Worm (Caenorhabditis elegans) whole organism, L1 larva: ENCODE data around the gene cky-1.

Experiments
- C16A3.4 ChIP-seq: fragments of 150-350 bp; optimal IDR thresholded peaks from 2 replicates; lab custom pipeline; 2014; ENCODE audit warnings: missing biosample characterization, missing genetic modification characterization
- C34B4.2 ChIP-seq: sonication (generic microtip); optimal IDR thresholded peaks from 2 replicates; lab custom pipeline; 2017; ENCODE audit warnings: mild to moderate bottlenecking, missing genetic modification characterization, missing compliant biosample characterization
- F16B12.6 ChIP-seq: fragments of 150-350 bp; optimal IDR thresholded peaks from 2 replicates; lab custom pipeline; 2014; ENCODE audit warnings: missing biosample characterization, missing genetic modification characterization
- aha-1 ChIP-seq: fragments of 150-350 bp; optimal IDR thresholded peaks from 2 replicates; lab custom pipeline; 2014; ENCODE audit warnings: missing biosample characterization, missing genetic modification characterization
- aly-2 ChIP-seq: fragments of 150-350 bp; optimal IDR thresholded peaks from 2 replicates; lab custom pipeline; 2014; ENCODE audit warnings: missing biosample characterization, missing genetic modification characterization
- ama-1 ChIP-seq: fragments of 150-350 bp; optimal IDR thresholded peaks from 2 replicates; lab custom pipeline; 2014
- ceh-8 ChIP-seq: fragments of 200-800 bp; sonication (Bioruptor generic); optimal IDR thresholded peaks from 2 replicates; lab custom pipeline; 2018; ENCODE audit warnings: mild to moderate bottlenecking, missing genetic modification characterization, moderate library complexity, missing compliant biosample characterization
- ces-1 ChIP-seq: fragments of 150-350 bp; optimal IDR thresholded peaks from 2 replicates; lab custom pipeline; 2014; ENCODE audit warnings: missing biosample characterization, missing genetic modification reagents, missing genetic modification characterization
- dsc-1 ChIP-seq: sonication (generic microtip); optimal IDR thresholded peaks from 2 replicates; lab custom pipeline; 2016; ENCODE audit warnings: mild to moderate bottlenecking, missing genetic modification characterization, missing compliant biosample characterization
- efl-1 ChIP-seq, 4 experiments: fragments of 150-350 bp; optimal IDR thresholded peaks in 3 of 4; peaks in 1 of 4; 1 replicate in 1 of 4; 2 replicates in 3 of 4; lab custom pipeline; 2014; ENCODE audit warnings: missing biosample characterization in 2 of 4, missing genetic modification characterization in 2 of 4, missing genetic modification reagents in 2 of 4
- efl-3 ChIP-seq: fragments of 200-800 bp; sonication (Bioruptor generic); optimal IDR thresholded peaks from 2 replicates; lab custom pipeline; 2018; ENCODE audit warnings: mild to moderate bottlenecking, missing genetic modification characterization, missing compliant biosample characterization
- egl-13 ChIP-seq: sonication (generic microtip); optimal IDR thresholded peaks from 2 replicates; lab custom pipeline; 2016; ENCODE audit warnings: missing genotype, missing genetic modification reagents, missing genetic modification characterization, missing compliant biosample characterization
- egl-27 ChIP-seq, 2 experiments: fragments of 150-350 bp in 1 of 2; sonication (generic microtip); optimal IDR thresholded peaks; 3 replicates each; lab custom pipeline; 2017 to 2018; ENCODE audit warnings: missing biosample characterization in 2 of 2, missing genetic modification characterization in 2 of 2, missing genetic modification reagents in 2 of 2
- elt-2 ChIP-seq: sonication (generic microtip); optimal IDR thresholded peaks from 2 replicates; lab custom pipeline; 2016; ENCODE audit warnings: missing genetic modification characterization, mild to moderate bottlenecking, inconsistent platforms, missing compliant biosample characterization, missing genetic modification reagents
- elt-3 ChIP-seq, 6 experiments: fragments of 150-350 bp in 1 of 6; sonication (generic microtip); optimal IDR thresholded peaks; 2 replicates each; lab custom pipeline; 2017 to 2018; ENCODE audit warnings: missing biosample characterization in 6 of 6, missing genetic modification characterization in 6 of 6, inconsistent platforms in 1 of 6
- fkh-8 ChIP-seq: sonication (generic microtip); optimal IDR thresholded peaks from 2 replicates; lab custom pipeline; 2016; ENCODE audit warnings: mild to moderate bottlenecking, missing genetic modification characterization, missing compliant biosample characterization
- grh-1 ChIP-seq: fragments of 200-800 bp; sonication (Bioruptor generic); IDR thresholded peaks from 2 replicates; pipeline ENCODE4 v1.3.6; 2022; ENCODE audit warnings: missing genetic modification reagents, missing genetic modification characterization, missing compliant biosample characterization
- hlh-17 ChIP-seq: fragments of 200-800 bp; sonication (Bioruptor generic); optimal IDR thresholded peaks from 2 replicates; lab custom pipeline; 2018; ENCODE audit warnings: missing genetic modification characterization, mild to moderate bottlenecking, missing compliant biosample characterization, moderate library complexity, borderline replicate concordance
- hlh-4 ChIP-seq: sonication (generic microtip); optimal IDR thresholded peaks from 2 replicates; lab custom pipeline; 2016; ENCODE audit warnings: mild to moderate bottlenecking, missing genetic modification characterization, missing compliant biosample characterization
- lin-35 ChIP-seq, 2 experiments: fragments of 150-350 bp; optimal IDR thresholded peaks; 2 replicates each; lab custom pipeline; 2014; ENCODE audit warnings: missing biosample characterization in 2 of 2, missing genetic modification characterization in 2 of 2, missing genetic modification reagents in 2 of 2
- lir-3 ChIP-seq: sonication (generic microtip); optimal IDR thresholded peaks from 2 replicates; lab custom pipeline; 2016; ENCODE audit warnings: mild to moderate bottlenecking, missing genetic modification characterization, moderate library complexity, missing compliant biosample characterization; ENCODE audit not compliant: poor library complexity
- lsy-2 ChIP-seq, 2 experiments: fragments of 150-350 bp; optimal IDR thresholded peaks; 2 replicates each; lab custom pipeline; 2014; ENCODE audit warnings: missing biosample characterization in 2 of 2, missing genetic modification characterization in 2 of 2
- mdl-1 ChIP-seq, 2 experiments: fragments of 150-350 bp; optimal IDR thresholded peaks; 2 replicates each; lab custom pipeline; 2014 to 2017; ENCODE audit warnings: missing biosample characterization in 2 of 2, missing genetic modification characterization in 2 of 2, inconsistent platforms in 1 of 2
- mef-2 ChIP-seq: fragments of 150-350 bp; optimal IDR thresholded peaks from 2 replicates; lab custom pipeline; 2014; ENCODE audit warnings: missing biosample characterization, missing genetic modification characterization
- mep-1 ChIP-seq: fragments of 150-350 bp; optimal IDR thresholded peaks from 2 replicates; lab custom pipeline; 2014; ENCODE audit warnings: missing biosample characterization, missing genetic modification characterization
- nhr-11 ChIP-seq: fragments of 150-350 bp; optimal IDR thresholded peaks from 2 replicates; lab custom pipeline; 2014; ENCODE audit warnings: missing biosample characterization, missing genetic modification characterization
- nhr-12 ChIP-seq: sonication (generic microtip); optimal IDR thresholded peaks from 2 replicates; lab custom pipeline; 2017; ENCODE audit warnings: missing biosample characterization, missing genetic modification characterization
- nhr-19 ChIP-seq: fragments of 200-800 bp; sonication (Bioruptor generic); conservative IDR thresholded peaks from 2 replicates; pipeline ENCODE4 v1.3.6; 2022; ENCODE audit warnings: missing genetic modification characterization, missing compliant biosample characterization
- nhr-28 ChIP-seq: fragments of 150-350 bp; optimal IDR thresholded peaks from 2 replicates; lab custom pipeline; 2014; ENCODE audit warnings: missing biosample characterization, missing genetic modification characterization
- nhr-47 ChIP-seq: sonication (generic microtip); optimal IDR thresholded peaks from 2 replicates; lab custom pipeline; 2016; ENCODE audit warnings: mild to moderate bottlenecking, missing genetic modification characterization, moderate library complexity, missing compliant biosample characterization
- nhr-84 ChIP-seq: sonication (generic microtip); optimal IDR thresholded peaks from 2 replicates; lab custom pipeline; 2017; ENCODE audit warnings: missing biosample characterization, missing genetic modification characterization
- nhr-85 ChIP-seq: sonication (generic microtip); peaks from one replicate; lab custom pipeline; 2016; ENCODE audit warnings: missing genetic modification characterization, inconsistent platforms, missing compliant biosample characterization
- pax-3 ChIP-seq: fragments of 200-800 bp; sonication (Bioruptor generic); optimal IDR thresholded peaks from 2 replicates; lab custom pipeline; 2018; ENCODE audit warnings: mild to moderate bottlenecking, missing genetic modification characterization, moderate library complexity, missing compliant biosample characterization
- skn-1 ChIP-seq: fragments of 150-350 bp; optimal IDR thresholded peaks from 2 replicates; lab custom pipeline; 2014; ENCODE audit warnings: missing biosample characterization, missing genetic modification characterization
- snu-23 ChIP-seq: sonication (generic microtip); optimal IDR thresholded peaks from 2 replicates; lab custom pipeline; 2016; ENCODE audit warnings: missing genetic modification characterization, missing compliant biosample characterization
- sox-4 ChIP-seq: sonication (generic microtip); optimal IDR thresholded peaks from 2 replicates; lab custom pipeline; 2016; ENCODE audit warnings: missing genetic modification characterization, missing compliant biosample characterization
- sup-37 ChIP-seq: fragments of 200-800 bp; sonication (Bioruptor generic); optimal IDR thresholded peaks from 2 replicates; lab custom pipeline; 2018; ENCODE audit warnings: mild to moderate bottlenecking, missing genetic modification characterization, missing compliant biosample characterization
- swsn-7 ChIP-seq: sonication (generic microtip); optimal IDR thresholded peaks from 2 replicates; lab custom pipeline; 2016; ENCODE audit warnings: missing genetic modification characterization, missing compliant biosample characterization
- tbx-2 ChIP-seq: sonication (generic microtip); optimal IDR thresholded peaks from 2 replicates; lab custom pipeline; 2016; ENCODE audit warnings: missing genetic modification characterization, missing compliant biosample characterization
- unc-130 ChIP-seq: fragments of 150-350 bp; optimal IDR thresholded peaks from 2 replicates; lab custom pipeline; 2017; ENCODE audit warnings: missing biosample characterization, missing genetic modification characterization, inconsistent platforms
- unc-30 ChIP-seq: sonication (generic microtip); optimal IDR thresholded peaks from 2 replicates; lab custom pipeline; 2017; ENCODE audit warnings: missing biosample characterization, missing genetic modification characterization
- xbp-1 ChIP-seq: sonication (generic microtip); optimal IDR thresholded peaks from 2 replicates; lab custom pipeline; 2016; ENCODE audit warnings: missing genetic modification characterization, missing compliant biosample characterization
- zag-1 ChIP-seq: fragments of 150-350 bp; optimal IDR thresholded peaks from 2 replicates; lab custom pipeline; 2014; ENCODE audit warnings: missing biosample characterization, missing genetic modification characterization
- ztf-4 ChIP-seq: fragments of 150-350 bp; optimal IDR thresholded peaks from 2 replicates; lab custom pipeline; 2014; ENCODE audit warnings: missing biosample characterization, missing genetic modification characterization

cky-1 gene

ce11 chrV:12768946-12769345 is 32.4 kb downstream of the cky-1 start, which contains the start of gene srt-43:
srt-43 (plus strand) TSS chrV:12769246.
- TF ChIP-seq nhr-85 (tag; lab: Kevin White, UChicago), result no peak
- no peak for TF ChIP-seq C34B4.2 (tag; lab: Kevin White, UChicago)
- no peak for TF ChIP-seq ztf-4
- TF ChIP-seq grh-1 (GFP tag; lab: Robert Waterston, UW), result no peak
- no peak for TF ChIP-seq unc-130 (tag; lab: Kevin White, UChicago)
- TF ChIP-seq elt-3 (tag; optimal IDR thresholded peaks at IDR 0.05; lab: Kevin White, UChicago), result no peak
- no peak for TF ChIP-seq aha-1 (tag; lab: Kevin White, UChicago)
- no peak for TF ChIP-seq nhr-84 (tag; lab: Kevin White, UChicago)
- no peak for TF ChIP-seq nhr-19 (GFP tag; lab: Robert Waterston, UW)
- no peak for TF ChIP-seq nhr-11
- TF ChIP-seq, all 84 proteins: peak for 0

DNA sequence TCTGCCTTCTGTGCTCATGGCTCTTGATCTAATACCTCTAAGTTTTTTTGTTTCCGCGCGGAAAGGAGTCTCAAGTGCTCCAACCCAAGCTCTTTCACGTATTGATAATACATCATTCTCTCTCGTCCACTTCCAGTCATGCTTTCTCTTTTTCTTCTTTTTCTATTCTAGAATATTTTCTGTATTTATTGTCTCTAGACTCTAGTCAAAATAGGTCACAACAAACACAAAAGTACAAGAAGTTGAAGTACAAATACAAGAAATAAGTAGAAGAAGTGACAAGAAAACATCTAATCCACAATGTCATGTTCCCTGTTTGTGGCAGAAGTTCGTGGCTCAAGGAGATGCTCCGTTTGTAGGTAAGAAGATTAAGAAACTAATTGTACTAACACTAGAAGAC is 36.7 kb downstream of the cky-1 start, which contains the start of gene ZC455.1:
TSS of gene ZC455.1 (plus strand) at position 301 of the 400 bp plus-strand sequence.
- TF ChIP-seq ceh-8 (GFP tag; lab: Kevin White, UChicago), result no peak
- no peak for TF ChIP-seq efl-3
- no peak for TF ChIP-seq elt-2 (tag; lab: Kevin White, UChicago)
- no peak for TF ChIP-seq lir-3 (tag; lab: Kevin White, UChicago)
- TF ChIP-seq sox-4 (tag; lab: Kevin White, UChicago), result no peak
- no peak for TF ChIP-seq sup-37 (GFP tag; lab: Kevin White, UChicago)
- no peak for TF ChIP-seq mep-1 (tag; lab: Kevin White, UChicago)
- TF ChIP-seq hlh-17, result no peak
- TF ChIP-seq aha-1 (tag; lab: Kevin White, UChicago), result no peak
- TF ChIP-seq C16A3.4 (tag; lab: Kevin White, UChicago), result no peak
- no peak for TF ChIP-seq nhr-47 (tag; lab: Kevin White, UChicago)
- TF ChIP-seq efl-1 (optimal IDR thresholded peaks at IDR 0.05; lab: Kevin White, UChicago), result no peak
- no peak for TF ChIP-seq efl-1 (GFP tag; optimal IDR thresholded peaks at IDR 0.05 in 1 of 2; lab: Kevin White, UChicago)
- no peak for TF ChIP-seq snu-23 (GFP tag; lab: Kevin White, UChicago)
- TF ChIP-seq lin-35 (GFP tag; optimal IDR thresholded peaks at IDR 0.05; lab: Kevin White, UChicago), result no peak
- TF ChIP-seq nhr-12, result no peak
- no peak for TF ChIP-seq ama-1 (lab: Kevin White, UChicago)
- TF ChIP-seq nhr-19 (GFP tag; lab: Robert Waterston, UW), result no peak
- TF ChIP-seq nhr-28 (tag; lab: Kevin White, UChicago), result no peak
- no peak for TF ChIP-seq mdl-1 (tag; optimal IDR thresholded peaks at IDR 0.05; lab: Kevin White, UChicago)
- no peak for TF ChIP-seq zag-1

DNA sequence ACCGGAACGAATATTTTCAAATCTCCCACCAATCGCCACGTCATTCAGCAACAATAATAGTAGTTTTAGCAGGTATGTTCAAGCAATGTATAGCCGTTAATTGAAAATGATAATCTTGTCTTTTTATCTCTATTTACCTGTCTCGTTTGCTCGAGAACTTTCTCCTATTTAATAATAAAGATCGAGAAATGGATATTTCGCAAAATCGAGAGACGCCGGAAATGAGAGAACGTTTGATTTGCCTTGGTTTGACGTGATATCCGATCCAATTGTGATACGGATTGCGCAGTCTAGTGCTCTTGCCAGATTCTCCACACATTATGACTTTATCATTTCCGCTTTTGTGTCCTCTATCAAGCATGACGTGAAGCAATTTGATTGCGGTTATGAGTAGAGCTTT is 37.3 kb downstream of the cky-1 start:
- TF ChIP-seq efl-1 (optimal IDR thresholded peaks at IDR 0.05; lab: Kevin White, UChicago) (no peak), efl-1 (GFP tag; optimal IDR thresholded peaks at IDR 0.05 in 1 of 2; lab: Kevin White, UChicago) (peak in 1 of 2 experiments; percentile 86), unc-30 (no peak), fkh-8 (tag; lab: Kevin White, UChicago) (peak; percentile 59)
- TF ChIP-seq, all 84 proteins: peak for 2

ce11 chrV:12780248-12780647 is 43.7 kb downstream of the cky-1 start:
- TF ChIP-seq sup-37 (GFP tag; lab: Kevin White, UChicago) (no peak), ztf-4 (peak; percentile 3), xbp-1 (tag; lab: Kevin White, UChicago) (peak; percentile 10), mdl-1 (tag; optimal IDR thresholded peaks at IDR 0.05; lab: Kevin White, UChicago) (peak in 1 of 2 experiments; percentile 45), tbx-2 (tag; lab: Kevin White, UChicago) (peak; percentile 14), snu-23 (GFP tag; lab: Kevin White, UChicago) (peak; percentile 61), F16B12.6 (tag; lab: Kevin White, UChicago) (no peak), zag-1 (no peak), ces-1 (no peak), hlh-17 (no peak), lsy-2 (tag; optimal IDR thresholded peaks at IDR 0.05; lab: Kevin White, UChicago) (peak; percentile 27 to 68), dsc-1 (tag; lab: Kevin White, UChicago) (peak; percentile 30), swsn-7 (tag; lab: Kevin White, UChicago) (peak; percentile 36), efl-3 (no peak), nhr-19 (GFP tag; lab: Robert Waterston, UW) (peak; percentile 54), mep-1 (tag; lab: Kevin White, UChicago) (no peak), egl-13 (tag; lab: Kevin White, UChicago) (no peak), hlh-4 (tag; lab: Kevin White, UChicago) (no peak), pax-3 (tag; lab: Kevin White, UChicago) (peak; percentile 45), egl-27 (tag; optimal IDR thresholded peaks at IDR 0.05; lab: Kevin White, UChicago) (no peak), nhr-85 (tag; lab: Kevin White, UChicago) (peak; percentile 46), nhr-28 (tag; lab: Kevin White, UChicago) (no peak), aly-2 (tag; lab: Kevin White, UChicago) (peak; percentile 37), skn-1 (no peak), ceh-8 (GFP tag; lab: Kevin White, UChicago) (no peak), elt-2 (tag; lab: Kevin White, UChicago) (no peak), mef-2 (no peak), sox-4 (tag; lab: Kevin White, UChicago) (no peak), C16A3.4 (tag; lab: Kevin White, UChicago) (peak; percentile 64)
